Fruit fly (Drosophila melanogaster) whole organism, prepupa: ENCODE results near the gene CG2816.

Source experiments
- Blimp-1 ChIP-seq: fragments of 200-800 bp; sonication (Bioruptor generic); optimal IDR thresholded peaks from 3 replicates; lab custom pipeline; 2017; ENCODE audit warnings: missing biosample characterization, missing genetic modification characterization, mild to moderate bottlenecking, moderate library complexity, missing genetic modification reagents
- CG10631 ChIP-seq: fragments of 200-800 bp; sonication (Bioruptor generic); optimal IDR thresholded peaks from 2 replicates; lab custom pipeline; 2016; ENCODE audit warnings: missing biosample characterization, missing genetic modification characterization
- CG10669 ChIP-seq: fragments of 200-800 bp; sonication (Bioruptor generic); optimal IDR thresholded peaks from 3 replicates; lab custom pipeline; 2018; ENCODE audit warnings: missing biosample characterization, mild to moderate bottlenecking, missing genetic modification characterization, moderate library complexity
- CG11294 ChIP-seq: fragments of 200-800 bp; sonication (Bioruptor generic); IDR thresholded peaks from 2 replicates; pipeline ENCODE4 v1.3.6; 2022; ENCODE audit warnings: missing biosample characterization, missing genetic modification characterization
- CG11902 ChIP-seq: fragments of 200-800 bp; sonication (Bioruptor generic); optimal IDR thresholded peaks from 3 replicates; lab custom pipeline; 2016; ENCODE audit warnings: missing biosample characterization, missing genetic modification characterization
- CG1621 ChIP-seq: fragments of 200-800 bp; sonication (Bioruptor generic); optimal IDR thresholded peaks from 3 replicates; lab custom pipeline; 2018; ENCODE audit warnings: missing biosample characterization, mild to moderate bottlenecking, missing genetic modification characterization
- CG16779 ChIP-seq: fragments of 200-800 bp; sonication (Bioruptor generic); optimal IDR thresholded peaks from 3 replicates; lab custom pipeline; 2017; ENCODE audit warnings: missing biosample characterization, mild to moderate bottlenecking, missing genetic modification characterization
- CG3032 ChIP-seq: fragments of 200-800 bp; optimal IDR thresholded peaks from 2 replicates; lab custom pipeline; 2019; ENCODE audit warnings: missing biosample characterization, mild to moderate bottlenecking, missing genetic modification characterization, moderate library complexity
- CG32006 ChIP-seq: fragments of 200-800 bp; sonication (Bioruptor generic); optimal IDR thresholded peaks from 3 replicates; lab custom pipeline; 2017; ENCODE audit warnings: missing biosample characterization, mild to moderate bottlenecking, missing genetic modification characterization
- CG34406 ChIP-seq: fragments of 200-800 bp; sonication (Bioruptor generic); optimal IDR thresholded peaks from 3 replicates; lab custom pipeline; 2016; ENCODE audit warnings: missing biosample characterization, missing genetic modification characterization
- CG3919 ChIP-seq: fragments of 200-800 bp; sonication (Bioruptor generic); optimal IDR thresholded peaks from 3 replicates; lab custom pipeline; 2016; ENCODE audit warnings: missing biosample characterization, missing genetic modification characterization
- CG4318 ChIP-seq: fragments of 200-800 bp; sonication (Bioruptor generic); optimal IDR thresholded peaks from 3 replicates; lab custom pipeline; 2017; ENCODE audit warnings: missing biosample characterization, mild to moderate bottlenecking, missing genetic modification characterization
- CG6276 ChIP-seq: fragments of 200-800 bp; sonication (Bioruptor generic); optimal IDR thresholded peaks from 2 replicates; lab custom pipeline; 2017; ENCODE audit warnings: missing biosample characterization, mild to moderate bottlenecking, missing genetic modification characterization
- CG6808 ChIP-seq: fragments of 200-800 bp; sonication (Bioruptor generic); optimal IDR thresholded peaks from 3 replicates; lab custom pipeline; 2017; ENCODE audit warnings: missing biosample characterization, missing genetic modification characterization, mild to moderate bottlenecking, moderate library complexity, missing genetic modification reagents
- CG6854 ChIP-seq: fragments of 200-800 bp; sonication (Bioruptor generic); optimal IDR thresholded peaks from 2 replicates; lab custom pipeline; 2017; ENCODE audit warnings: missing biosample characterization, mild to moderate bottlenecking, missing genetic modification characterization
- CG7368 ChIP-seq: fragments of 200-800 bp; sonication (Bioruptor generic); optimal IDR thresholded peaks from 3 replicates; lab custom pipeline; 2016; ENCODE audit warnings: missing biosample characterization, missing genetic modification characterization
- CG8319 ChIP-seq: fragments of 200-800 bp; sonication (Bioruptor generic); optimal IDR thresholded peaks from 3 replicates; lab custom pipeline; 2016; ENCODE audit warnings: missing biosample characterization, missing genetic modification characterization
- CG9139 ChIP-seq: fragments of 200-800 bp; sonication (Bioruptor generic); optimal IDR thresholded peaks from 3 replicates; lab custom pipeline; 2017; ENCODE audit warnings: missing biosample characterization, mild to moderate bottlenecking, missing genetic modification characterization
- Eip75B ChIP-seq: fragments of 200-800 bp; sonication (Bioruptor generic); optimal IDR thresholded peaks from 3 replicates; lab custom pipeline; 2016; ENCODE audit warnings: missing biosample characterization, missing genetic modification characterization
- Ets96B ChIP-seq: fragments of 200-800 bp; optimal IDR thresholded peaks from 2 replicates; lab custom pipeline; 2019; ENCODE audit warnings: missing biosample characterization, mild to moderate bottlenecking, missing genetic modification characterization, moderate library complexity
- Gug ChIP-seq: fragments of 200-800 bp; sonication (Bioruptor generic); IDR thresholded peaks from 2 replicates; pipeline ENCODE4 v1.3.6; 2022; ENCODE audit warnings: missing biosample characterization, missing genetic modification characterization
- Hr38 ChIP-seq: sonication (Bioruptor generic); optimal IDR thresholded peaks from 2 replicates; lab custom pipeline; 2016; ENCODE audit warnings: missing biosample characterization, missing genetic modification characterization
- Hr39 ChIP-seq: fragments of 200-800 bp; sonication (Bioruptor generic); optimal IDR thresholded peaks from 2 replicates; lab custom pipeline; 2016; ENCODE audit warnings: missing biosample characterization, missing genetic modification characterization
- Lpt ChIP-seq: fragments of 200-800 bp; sonication (Bioruptor generic); optimal IDR thresholded peaks from 3 replicates; lab custom pipeline; 2016; ENCODE audit warnings: missing biosample characterization, missing genetic modification characterization
- OdsH ChIP-seq: fragments of 200-800 bp; sonication (Bioruptor generic); optimal IDR thresholded peaks from 3 replicates; lab custom pipeline; 2016; ENCODE audit warnings: missing biosample characterization, missing genetic modification characterization
- Smox ChIP-seq: fragments of 200-800 bp; sonication (Bioruptor generic); optimal IDR thresholded peaks from 3 replicates; lab custom pipeline; 2016; ENCODE audit warnings: missing biosample characterization, missing genetic modification characterization
- cyc ChIP-seq: fragments of 200-800 bp; sonication (Bioruptor generic); optimal IDR thresholded peaks from 3 replicates; lab custom pipeline; 2016; ENCODE audit warnings: missing biosample characterization, missing genetic modification characterization
- dac ChIP-seq: fragments of 200-800 bp; sonication (Bioruptor generic); optimal IDR thresholded peaks from 2 replicates; lab custom pipeline; 2017; ENCODE audit warnings: missing biosample characterization, mild to moderate bottlenecking, missing genetic modification characterization
- dsx ChIP-seq: fragments of 200-800 bp; optimal IDR thresholded peaks from 3 replicates; lab custom pipeline; 2019; ENCODE audit warnings: missing biosample characterization, mild to moderate bottlenecking, missing genetic modification characterization, moderate library complexity; ENCODE audit not compliant: poor library complexity, severe bottlenecking
- esn ChIP-seq: fragments of 200-800 bp; sonication (Bioruptor generic); optimal IDR thresholded peaks from 2 replicates; lab custom pipeline; 2016; ENCODE audit warnings: missing biosample characterization, mild to moderate bottlenecking, missing genetic modification characterization, moderate library complexity
- fd85E ChIP-seq: fragments of 200-800 bp; sonication (Bioruptor generic); optimal IDR thresholded peaks from 3 replicates; lab custom pipeline; 2016; ENCODE audit warnings: missing biosample characterization, missing genetic modification characterization
- fkh ChIP-seq: fragments of 200-800 bp; sonication (Bioruptor generic); optimal IDR thresholded peaks from 3 replicates; lab custom pipeline; 2017; ENCODE audit warnings: missing biosample characterization, mild to moderate bottlenecking, missing genetic modification characterization, moderate library complexity
- net ChIP-seq: fragments of 200-800 bp; sonication (Bioruptor generic); optimal IDR thresholded peaks from 3 replicates; lab custom pipeline; 2016; ENCODE audit warnings: missing biosample characterization, missing genetic modification characterization
- salr ChIP-seq, 2 experiments: fragments of 200-800 bp; sonication (Bioruptor generic); optimal IDR thresholded peaks; 3 replicates each; lab custom pipeline; 2016 to 2018; ENCODE audit warnings: missing biosample characterization in 2 of 2, missing genetic modification characterization in 2 of 2, mild to moderate bottlenecking in 1 of 2
- svp ChIP-seq: fragments of 200-800 bp; sonication (Bioruptor generic); peaks from one replicate; lab custom pipeline; 2016; ENCODE audit warnings: missing biosample characterization, missing genetic modification characterization
- topi ChIP-seq: fragments of 200-800 bp; sonication (Bioruptor generic); optimal IDR thresholded peaks from 3 replicates; lab custom pipeline; 2016; ENCODE audit warnings: missing biosample characterization, missing genetic modification characterization
- vri ChIP-seq: fragments of 200-800 bp; sonication (Bioruptor generic); optimal IDR thresholded peaks from 3 replicates; lab custom pipeline; 2016; ENCODE audit warnings: missing biosample characterization, mild to moderate bottlenecking, missing genetic modification characterization

Gene CG2816

DNA sequence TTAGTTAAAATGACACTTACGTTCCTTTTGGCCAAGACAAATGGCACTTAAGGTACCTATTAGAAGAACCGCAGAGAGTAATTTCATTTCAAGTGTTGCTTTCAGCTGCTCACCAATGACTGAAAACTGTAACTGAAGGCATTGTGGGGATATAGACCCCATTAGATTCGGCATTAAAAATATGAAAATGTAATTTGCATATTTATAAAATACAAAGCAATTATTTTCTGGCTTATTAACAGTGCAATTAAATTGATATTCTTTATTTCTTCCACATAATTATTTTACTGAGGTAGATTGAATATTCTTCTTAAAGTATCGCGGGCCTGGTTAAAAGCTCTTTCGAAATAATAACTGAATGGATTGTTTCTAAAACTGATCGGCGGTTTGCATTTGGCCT lies 34.4 kb upstream of the CG2816 start, which contains the start of gene Sfp24Bd:
TSS of gene Sfp24Bd (minus strand) at position 101 of the 400 bp plus-strand sequence.
- TF ChIP-seq CG16779 (tag; lab: Kevin White, UChicago) (no peak), cyc (GFP tag; lab: Kevin White, UChicago) (no peak), CG10669 (no peak), Eip75B (GFP tag; lab: Kevin White, UChicago) (no peak), CG11294 (GFP tag; lab: Robert Waterston, UW) (no peak), Smox (no peak), CG6808 (no peak), fd85E (no peak), Hr39 (GFP tag; lab: Kevin White, UChicago) (no peak), dac (GFP tag; lab: Kevin White, UChicago) (no peak), CG6854 (no peak), Blimp-1 (GFP tag; lab: Kevin White, UChicago) (no peak), dsx (GFP tag; lab: Kevin White, UChicago) (no peak), salr (GFP tag; optimal IDR thresholded peaks at IDR 0.05; lab: Kevin White, UChicago) (no peak), CG10631 (no peak), CG3032 (tag; lab: Kevin White, UChicago) (no peak), CG1621 (tag; lab: Kevin White, UChicago) (no peak), topi (GFP tag; lab: Kevin White, UChicago) (no peak), OdsH (GFP tag; lab: Kevin White, UChicago) (no peak), CG7368 (no peak)

DNA sequence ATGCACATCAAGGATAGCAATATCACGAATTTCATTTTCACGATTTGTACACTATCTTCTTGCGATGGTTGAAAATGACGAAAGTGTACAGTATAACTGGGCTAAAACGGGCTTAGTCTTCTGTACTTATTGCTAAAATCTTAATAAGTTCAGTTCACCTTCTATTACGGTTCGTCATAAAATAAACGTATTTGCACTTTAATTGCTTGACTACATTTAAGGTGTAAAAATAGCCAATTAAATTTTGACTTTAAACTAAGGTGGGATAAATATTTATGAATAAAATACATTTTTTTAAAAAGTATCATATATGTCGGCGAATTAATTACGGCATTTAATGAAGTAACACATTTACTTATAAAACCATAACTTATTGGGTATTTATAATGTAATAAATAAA lies 33.8 kb upstream of the CG2816 start, which contains the start of gene Sfp24Bb:
TSS of gene Sfp24Bb (minus strand) at position 101 of the 400 bp plus-strand sequence.
- TF ChIP-seq CG3919 (GFP tag; lab: Kevin White, UChicago) (no peak), Lpt (GFP tag; lab: Kevin White, UChicago) (no peak), CG1621 (tag; lab: Kevin White, UChicago) (no peak)

DNA sequence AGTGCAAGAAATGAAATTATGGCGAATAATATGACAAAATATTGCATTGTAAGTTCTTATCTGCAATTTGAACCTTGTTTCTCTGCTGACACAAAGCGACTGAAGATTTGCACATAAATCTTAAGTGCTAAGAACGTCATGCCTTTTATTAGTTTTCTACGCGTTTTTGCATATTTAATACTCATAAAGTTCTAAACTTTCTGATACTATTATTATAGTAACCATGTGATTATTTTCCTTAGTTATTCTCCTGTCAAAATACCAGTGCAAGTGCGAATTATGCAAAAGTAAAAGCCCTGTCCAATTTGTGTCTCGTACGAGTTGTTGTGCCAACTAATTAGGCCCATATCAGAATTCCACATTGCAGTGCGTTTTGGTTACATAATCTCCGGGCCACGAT lies 33.0 kb upstream of the CG2816 start, which contains the start of gene Sfp24Bc:
TSS of gene Sfp24Bc (minus strand) at position 101 of the 400 bp plus-strand sequence.
- TF ChIP-seq CG32006 (GFP tag; lab: Kevin White, UChicago) (no peak), Gug (GFP tag; lab: Robert Waterston, UW) (no peak), svp (GFP tag; lab: Kevin White, UChicago) (peak; percentile 40), CG9139 (GFP tag; lab: Kevin White, UChicago) (no peak)

DNA sequence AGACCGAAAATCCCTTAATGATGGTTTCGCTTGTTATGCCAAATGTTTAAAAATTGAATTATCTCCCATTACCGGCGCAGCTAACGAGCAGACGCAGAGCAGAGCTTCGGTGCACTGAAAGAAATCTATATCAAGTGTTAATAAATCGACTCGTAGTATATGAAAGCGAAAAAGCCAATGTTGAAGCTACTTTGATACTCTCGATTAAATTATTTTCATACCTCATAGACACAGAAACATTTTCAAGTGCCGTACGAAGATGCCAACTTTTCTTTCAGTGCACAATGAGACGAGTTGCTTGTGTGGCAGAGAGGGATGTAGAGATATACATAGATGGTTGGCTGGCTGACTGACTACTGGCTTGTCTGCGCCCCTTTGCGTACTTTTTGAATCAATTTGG lies 27.7 kb upstream of the CG2816 start:
- TF ChIP-seq CG6276 (GFP tag; lab: Kevin White, UChicago): no peak
- TF ChIP-seq Hr38 (GFP tag; lab: Kevin White, UChicago): no peak
- TF ChIP-seq svp (GFP tag; lab: Kevin White, UChicago): peak; percentile 29
- no peak for TF ChIP-seq Ets96B (tag; lab: Kevin White, UChicago)

DNA sequence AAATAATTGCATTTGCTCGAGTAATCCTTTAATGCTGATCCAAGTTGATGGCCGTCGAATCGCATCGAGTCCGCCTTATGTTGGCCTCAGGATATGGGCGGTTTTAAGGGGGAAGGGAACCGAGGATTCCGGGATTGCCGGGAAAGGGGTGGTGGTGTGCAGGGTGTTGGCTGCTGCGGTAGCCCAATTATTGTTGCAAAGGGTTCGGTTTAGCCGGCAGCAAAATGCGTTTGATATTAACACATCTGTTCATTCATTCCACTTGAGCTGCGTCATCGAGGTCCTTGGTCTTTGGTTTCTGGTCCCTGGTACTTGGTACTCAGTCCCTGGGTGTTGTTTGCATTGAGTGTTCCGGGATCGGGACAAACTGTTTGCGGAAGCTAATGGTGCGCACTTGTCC lies 22.1 kb upstream of the CG2816 start:
- TF ChIP-seq esn (GFP tag; lab: Kevin White, UChicago): no peak
- no peak for TF ChIP-seq CG16779 (tag; lab: Kevin White, UChicago)
- no peak for TF ChIP-seq CG6854
- TF ChIP-seq dac (GFP tag; lab: Kevin White, UChicago): no peak
- no peak for TF ChIP-seq net (GFP tag; lab: Kevin White, UChicago)
- no peak for TF ChIP-seq CG8319
- no peak for TF ChIP-seq CG9139 (GFP tag; lab: Kevin White, UChicago)
- no peak for TF ChIP-seq salr (GFP tag; optimal IDR thresholded peaks at IDR 0.05; lab: Kevin White, UChicago)
- no peak for TF ChIP-seq Hr39 (GFP tag; lab: Kevin White, UChicago)
- no peak for TF ChIP-seq CG34406
- TF ChIP-seq CG11902 (GFP tag; lab: Kevin White, UChicago): no peak
- TF ChIP-seq fkh (GFP tag; lab: Kevin White, UChicago): no peak
- TF ChIP-seq topi (GFP tag; lab: Kevin White, UChicago): no peak
- no peak for TF ChIP-seq vri (GFP tag; lab: Kevin White, UChicago)
- TF ChIP-seq CG4318 (GFP tag; lab: Kevin White, UChicago): no peak
- no peak for TF ChIP-seq Gug (GFP tag; lab: Robert Waterston, UW)
